Worm (Caenorhabditis elegans) whole organism, L4/young adult: ENCODE results near the gene let-99.

Experiments
- dao-5 ChIP-seq: sonication (generic microtip); optimal IDR thresholded peaks from 2 replicates; lab custom pipeline; 2016; ENCODE audit warnings: missing genotype, missing genetic modification characterization, moderate library complexity, missing compliant biosample characterization
- him-1 ChIP-seq: sonication (generic microtip); optimal IDR thresholded peaks from 2 replicates; lab custom pipeline; 2016; ENCODE audit warnings: missing genotype, missing genetic modification reagents, missing genetic modification characterization, missing compliant biosample characterization

- TF ChIP-seq him-1 (tag; lab: Kevin White, UChicago) = no peak
- TF ChIP-seq dao-5 (tag; lab: Kevin White, UChicago) = no peak
Measured at ce11 chrIV:12560568-12560967, 7.1 kb upstream of the let-99 start, which contains the start of gene snb-7.
